Worm (Caenorhabditis elegans) whole organism, L1 larva: ENCODE measurements around the gene C30G7.5.

Experiments
- C04F5.9 ChIP-seq: sonication (generic microtip); optimal IDR thresholded peaks from 2 replicates; lab custom pipeline; 2016; ENCODE audit warnings: missing genetic modification characterization, missing compliant biosample characterization
- C16A3.4 ChIP-seq: fragments of 150-350 bp; optimal IDR thresholded peaks from 2 replicates; lab custom pipeline; 2014; ENCODE audit warnings: missing biosample characterization, missing genetic modification characterization
- C34B4.2 ChIP-seq: sonication (generic microtip); optimal IDR thresholded peaks from 2 replicates; lab custom pipeline; 2017; ENCODE audit warnings: mild to moderate bottlenecking, missing genetic modification characterization, missing compliant biosample characterization
- ceh-63 ChIP-seq: fragments of 200-800 bp; sonication (Bioruptor generic); optimal IDR thresholded peaks from 2 replicates; lab custom pipeline; 2018; ENCODE audit warnings: mild to moderate bottlenecking, missing genetic modification characterization, missing compliant biosample characterization
- ceh-8 ChIP-seq: fragments of 200-800 bp; sonication (Bioruptor generic); optimal IDR thresholded peaks from 2 replicates; lab custom pipeline; 2018; ENCODE audit warnings: mild to moderate bottlenecking, missing genetic modification characterization, moderate library complexity, missing compliant biosample characterization
- ceh-82 ChIP-seq, 3 experiments: fragments of 150-350 bp in 1 of 3; sonication (generic microtip) in 2 of 3; optimal IDR thresholded peaks; 2 replicates each; lab custom pipeline; 2014 to 2017; ENCODE audit warnings: missing biosample characterization in 3 of 3, missing genetic modification characterization in 3 of 3
- dpl-1 ChIP-seq, 3 experiments: fragments of 150-350 bp in 2 of 3; sonication (generic microtip) in 1 of 3; optimal IDR thresholded peaks; 2 replicates each; lab custom pipeline; 2014 to 2017; ENCODE audit warnings: missing biosample characterization in 3 of 3, missing genetic modification characterization in 3 of 3, missing genetic modification reagents in 3 of 3
- dsc-1 ChIP-seq: sonication (generic microtip); optimal IDR thresholded peaks from 2 replicates; lab custom pipeline; 2016; ENCODE audit warnings: mild to moderate bottlenecking, missing genetic modification characterization, missing compliant biosample characterization
- efl-1 ChIP-seq, 4 experiments: fragments of 150-350 bp; optimal IDR thresholded peaks in 3 of 4; peaks in 1 of 4; 1 replicate in 1 of 4; 2 replicates in 3 of 4; lab custom pipeline; 2014; ENCODE audit warnings: missing biosample characterization in 2 of 4, missing genetic modification characterization in 2 of 4, missing genetic modification reagents in 2 of 4
- elt-3 ChIP-seq, 6 experiments: fragments of 150-350 bp in 1 of 6; sonication (generic microtip); optimal IDR thresholded peaks; 2 replicates each; lab custom pipeline; 2017 to 2018; ENCODE audit warnings: missing biosample characterization in 6 of 6, missing genetic modification characterization in 6 of 6, inconsistent platforms in 1 of 6
- ets-5 ChIP-seq: fragments of 200-800 bp; sonication (Bioruptor generic); IDR thresholded peaks from 2 replicates; pipeline ENCODE4 v1.3.6; 2022; ENCODE audit warnings: missing genetic modification characterization, missing compliant biosample characterization
- fkh-10 ChIP-seq: sonication (generic microtip); optimal IDR thresholded peaks from 2 replicates; lab custom pipeline; 2017; ENCODE audit warnings: missing biosample characterization, missing genetic modification reagents, missing genetic modification characterization
- fkh-8 ChIP-seq: sonication (generic microtip); optimal IDR thresholded peaks from 2 replicates; lab custom pipeline; 2016; ENCODE audit warnings: mild to moderate bottlenecking, missing genetic modification characterization, missing compliant biosample characterization
- hlh-17 ChIP-seq: fragments of 200-800 bp; sonication (Bioruptor generic); optimal IDR thresholded peaks from 2 replicates; lab custom pipeline; 2018; ENCODE audit warnings: missing genetic modification characterization, mild to moderate bottlenecking, missing compliant biosample characterization, moderate library complexity, borderline replicate concordance
- jun-1 ChIP-seq: fragments of 150-350 bp; optimal IDR thresholded peaks from 2 replicates; lab custom pipeline; 2014; ENCODE audit warnings: missing biosample characterization, missing genetic modification reagents, missing genetic modification characterization
- lin-13 ChIP-seq: fragments of 150-350 bp; optimal IDR thresholded peaks from 2 replicates; lab custom pipeline; 2014; ENCODE audit warnings: missing biosample characterization, missing genetic modification reagents, missing genetic modification characterization
- lin-14 ChIP-seq: fragments of 200-800 bp; sonication (Bioruptor generic); optimal IDR thresholded peaks from 2 replicates; lab custom pipeline; 2018; ENCODE audit warnings: mild to moderate bottlenecking, missing genetic modification characterization, moderate library complexity, missing compliant biosample characterization
- lin-35 ChIP-seq, 2 experiments: fragments of 150-350 bp; optimal IDR thresholded peaks; 2 replicates each; lab custom pipeline; 2014; ENCODE audit warnings: missing biosample characterization in 2 of 2, missing genetic modification characterization in 2 of 2, missing genetic modification reagents in 2 of 2
- lir-3 ChIP-seq: sonication (generic microtip); optimal IDR thresholded peaks from 2 replicates; lab custom pipeline; 2016; ENCODE audit warnings: mild to moderate bottlenecking, missing genetic modification characterization, moderate library complexity, missing compliant biosample characterization; ENCODE audit not compliant: poor library complexity
- lsy-2 ChIP-seq, 2 experiments: fragments of 150-350 bp; optimal IDR thresholded peaks; 2 replicates each; lab custom pipeline; 2014; ENCODE audit warnings: missing biosample characterization in 2 of 2, missing genetic modification characterization in 2 of 2
- mab-9 ChIP-seq: fragments of 200-800 bp; sonication (Bioruptor generic); IDR thresholded peaks from 2 replicates; pipeline ENCODE4 v1.3.6; 2022; ENCODE audit warnings: missing genetic modification reagents, missing genetic modification characterization, missing compliant biosample characterization
- mep-1 ChIP-seq: fragments of 150-350 bp; optimal IDR thresholded peaks from 2 replicates; lab custom pipeline; 2014; ENCODE audit warnings: missing biosample characterization, missing genetic modification characterization
- nhr-12 ChIP-seq: sonication (generic microtip); optimal IDR thresholded peaks from 2 replicates; lab custom pipeline; 2017; ENCODE audit warnings: missing biosample characterization, missing genetic modification characterization
- nhr-20 ChIP-seq: sonication (generic microtip); optimal IDR thresholded peaks from 2 replicates; lab custom pipeline; 2016; ENCODE audit warnings: mild to moderate bottlenecking, missing genetic modification characterization, missing compliant biosample characterization
- nhr-47 ChIP-seq: sonication (generic microtip); optimal IDR thresholded peaks from 2 replicates; lab custom pipeline; 2016; ENCODE audit warnings: mild to moderate bottlenecking, missing genetic modification characterization, moderate library complexity, missing compliant biosample characterization
- nhr-71 ChIP-seq: sonication (generic microtip); optimal IDR thresholded peaks from 2 replicates; lab custom pipeline; 2016; ENCODE audit warnings: mild to moderate bottlenecking, missing genetic modification characterization, moderate library complexity, missing compliant biosample characterization
- nhr-77 ChIP-seq: fragments of 150-350 bp; optimal IDR thresholded peaks from 2 replicates; lab custom pipeline; 2014; ENCODE audit warnings: missing biosample characterization, missing genetic modification characterization
- nhr-85 ChIP-seq: sonication (generic microtip); peaks from one replicate; lab custom pipeline; 2016; ENCODE audit warnings: missing genetic modification characterization, inconsistent platforms, missing compliant biosample characterization
- nhr-90 ChIP-seq: sonication (generic microtip); optimal IDR thresholded peaks from 2 replicates; lab custom pipeline; 2016; ENCODE audit warnings: mild to moderate bottlenecking, missing genetic modification characterization, missing compliant biosample characterization; ENCODE audit not compliant: poor library complexity
- pqm-1 ChIP-seq: sonication (generic microtip); optimal IDR thresholded peaks from 3 replicates; lab custom pipeline; 2017; ENCODE audit warnings: missing biosample characterization, missing genetic modification characterization
- skn-1 ChIP-seq: fragments of 150-350 bp; optimal IDR thresholded peaks from 2 replicates; lab custom pipeline; 2014; ENCODE audit warnings: missing biosample characterization, missing genetic modification characterization
- sox-4 ChIP-seq: sonication (generic microtip); optimal IDR thresholded peaks from 2 replicates; lab custom pipeline; 2016; ENCODE audit warnings: missing genetic modification characterization, missing compliant biosample characterization
- sup-37 ChIP-seq: fragments of 200-800 bp; sonication (Bioruptor generic); optimal IDR thresholded peaks from 2 replicates; lab custom pipeline; 2018; ENCODE audit warnings: mild to moderate bottlenecking, missing genetic modification characterization, missing compliant biosample characterization
- swsn-7 ChIP-seq: sonication (generic microtip); optimal IDR thresholded peaks from 2 replicates; lab custom pipeline; 2016; ENCODE audit warnings: missing genetic modification characterization, missing compliant biosample characterization
- unc-30 ChIP-seq: sonication (generic microtip); optimal IDR thresholded peaks from 2 replicates; lab custom pipeline; 2017; ENCODE audit warnings: missing biosample characterization, missing genetic modification characterization
- unc-62 ChIP-seq: fragments of 150-350 bp; optimal IDR thresholded peaks from 2 replicates; lab custom pipeline; 2014; ENCODE audit warnings: missing biosample characterization, missing genetic modification reagents, missing genetic modification characterization
- unc-98 ChIP-seq: fragments of 200-800 bp; sonication (Bioruptor generic); IDR thresholded peaks from 2 replicates; pipeline ENCODE4 v1.3.6; 2022; ENCODE audit warnings: missing genetic modification characterization, missing compliant biosample characterization
- vab-15 ChIP-seq: sonication (generic microtip); optimal IDR thresholded peaks from 2 replicates; lab custom pipeline; 2017; ENCODE audit warnings: missing genotype, mild to moderate bottlenecking, missing genetic modification characterization, missing compliant biosample characterization
- xbp-1 ChIP-seq: sonication (generic microtip); optimal IDR thresholded peaks from 2 replicates; lab custom pipeline; 2016; ENCODE audit warnings: missing genetic modification characterization, missing compliant biosample characterization
- zip-4 ChIP-seq: fragments of 200-800 bp; sonication (Bioruptor generic); optimal IDR thresholded peaks from 2 replicates; lab custom pipeline; 2018; ENCODE audit warnings: mild to moderate bottlenecking, missing genetic modification characterization, moderate library complexity, missing compliant biosample characterization
- ztf-11 ChIP-seq, 2 experiments: sonication (generic microtip); optimal IDR thresholded peaks; 2 replicates each; lab custom pipeline; 2016 to 2017; ENCODE audit warnings: missing genetic modification characterization in 2 of 2, missing biosample characterization in 1 of 2, missing compliant biosample characterization in 1 of 2
- ztf-4 ChIP-seq: fragments of 150-350 bp; optimal IDR thresholded peaks from 2 replicates; lab custom pipeline; 2014; ENCODE audit warnings: missing biosample characterization, missing genetic modification characterization

The C30G7.5 gene

ce11 chrV:14930168-14930567, 24.4 kb downstream of the C30G7.5 start:
- TF ChIP-seq vab-15 (tag; lab: Kevin White, UChicago) (no peak), fkh-8 (tag; lab: Kevin White, UChicago) (no peak), nhr-85 (tag; lab: Kevin White, UChicago) (no peak), ztf-11 (tag; optimal IDR thresholded peaks at IDR 0.05; lab: Kevin White, UChicago) (no peak), unc-30 (tag; lab: Kevin White, UChicago) (no peak), lin-13 (GFP tag; lab: Kevin White, UChicago) (no peak), fkh-10 (GFP tag; lab: Kevin White, UChicago) (peak; percentile 50), ceh-63 (GFP tag; lab: Kevin White, UChicago) (no peak), mep-1 (tag; lab: Kevin White, UChicago) (peak; percentile 41), hlh-17 (GFP tag; lab: Kevin White, UChicago) (no peak), xbp-1 (tag; lab: Kevin White, UChicago) (no peak), dpl-1 (GFP tag; optimal IDR thresholded peaks at IDR 0.05; lab: Kevin White, UChicago) (peak in 1 of 3 experiments; percentile 7), dsc-1 (tag; lab: Kevin White, UChicago) (peak; percentile 8), lin-14 (GFP tag; lab: Kevin White, UChicago) (peak; percentile 86), efl-1 (optimal IDR thresholded peaks at IDR 0.05; lab: Kevin White, UChicago) (peak in 1 of 2 experiments; percentile 15), efl-1 (GFP tag; optimal IDR thresholded peaks at IDR 0.05 in 1 of 2; lab: Kevin White, UChicago) (peak; percentile 1 to 60), nhr-71 (tag; lab: Kevin White, UChicago) (no peak), ceh-8 (GFP tag; lab: Kevin White, UChicago) (no peak), ztf-4 (tag; lab: Kevin White, UChicago) (no peak), ceh-82 (tag; optimal IDR thresholded peaks at IDR 0.05; lab: Kevin White, UChicago) (peak in 1 of 3 experiments; percentile 23), lsy-2 (tag; optimal IDR thresholded peaks at IDR 0.05; lab: Kevin White, UChicago) (peak in 1 of 2 experiments; percentile 49)

DNA sequence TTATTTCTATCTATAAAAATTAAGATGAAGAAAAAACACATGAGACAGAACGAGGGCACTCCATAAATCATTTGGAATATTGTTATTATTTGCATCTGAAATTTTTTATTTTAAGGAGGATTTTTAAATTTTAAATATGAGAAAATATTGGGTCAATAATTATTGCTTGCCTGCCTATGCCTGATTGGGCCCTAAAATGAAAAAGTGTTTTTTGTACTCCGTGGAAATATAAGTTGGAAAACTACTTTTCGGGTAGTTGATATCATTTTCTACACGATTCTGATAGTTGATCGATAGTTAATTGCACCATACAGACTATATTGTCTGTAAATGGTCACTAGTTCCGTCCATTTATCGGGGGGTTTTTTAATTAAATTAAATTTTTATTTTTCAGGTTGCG, 26.3 kb downstream of the C30G7.5 start, which contains the start of gene srg-55:
Gene srg-55 (minus strand): TSS at position 101 of the 400 bp plus-strand sequence.
- TF ChIP-seq hlh-17 (GFP tag; lab: Kevin White, UChicago) (no peak), nhr-12 (tag; lab: Kevin White, UChicago) (no peak), ceh-8 (GFP tag; lab: Kevin White, UChicago) (no peak), swsn-7 (no peak), sox-4 (tag; lab: Kevin White, UChicago) (no peak), nhr-20 (no peak), unc-98 (GFP tag; lab: Robert Waterston, UW) (no peak), sup-37 (GFP tag; lab: Kevin White, UChicago) (no peak), mab-9 (GFP tag; lab: Robert Waterston, UW) (no peak)

- TF ChIP-seq jun-1: no peak
- no peak for TF ChIP-seq nhr-77 (tag; lab: Kevin White, UChicago)
- TF ChIP-seq lin-35 (GFP tag; optimal IDR thresholded peaks at IDR 0.05; lab: Kevin White, UChicago): no peak
- TF ChIP-seq C04F5.9: no peak
- no peak for TF ChIP-seq nhr-20
- no peak for TF ChIP-seq ets-5
- no peak for TF ChIP-seq C16A3.4 (tag; lab: Kevin White, UChicago)
- no peak for TF ChIP-seq lir-3 (tag; lab: Kevin White, UChicago)
- TF ChIP-seq sup-37 (GFP tag; lab: Kevin White, UChicago): no peak
- TF ChIP-seq elt-3 (tag; optimal IDR thresholded peaks at IDR 0.05; lab: Kevin White, UChicago): no peak
- TF ChIP-seq fkh-10 (GFP tag; lab: Kevin White, UChicago): no peak
- TF ChIP-seq C34B4.2: no peak
- TF ChIP-seq zip-4 (GFP tag; lab: Kevin White, UChicago): no peak
- no peak for TF ChIP-seq nhr-47 (tag; lab: Kevin White, UChicago)
- no peak for TF ChIP-seq pqm-1 (tag; lab: Kevin White, UChicago)
- TF ChIP-seq nhr-90 (tag; lab: Kevin White, UChicago): no peak
- TF ChIP-seq skn-1 (tag; lab: Kevin White, UChicago): no peak
- no peak for TF ChIP-seq lin-14 (GFP tag; lab: Kevin White, UChicago)
- no peak for TF ChIP-seq unc-62 (GFP tag; lab: Kevin White, UChicago)
Observed at ce11 chrV:14924104-14924503, 30.4 kb downstream of the C30G7.5 start, which contains the start of gene srg-54. TSS of gene srg-54 (minus strand) at chrV:14924204.
